Worm (Caenorhabditis elegans) whole organism, L1 larva: ENCODE data around the gene sdz-16.
A peak's percentile ranks its signal among the peaks of the same experiment; 100 is the strongest.

Experiments
- C04F5.9 ChIP-seq: sonication (generic microtip); optimal IDR thresholded peaks from 2 replicates; lab custom pipeline; 2016; ENCODE audit warnings: missing genetic modification characterization, missing compliant biosample characterization
- C16A3.4 ChIP-seq: fragments of 150-350 bp; optimal IDR thresholded peaks from 2 replicates; lab custom pipeline; 2014; ENCODE audit warnings: missing biosample characterization, missing genetic modification characterization
- alr-1 ChIP-seq: fragments of 200-800 bp; sonication (Bioruptor generic); optimal IDR thresholded peaks from 2 replicates; lab custom pipeline; 2018; ENCODE audit warnings: borderline replicate concordance, mild to moderate bottlenecking, missing genetic modification characterization, missing compliant biosample characterization
- aly-2 ChIP-seq: fragments of 150-350 bp; optimal IDR thresholded peaks from 2 replicates; lab custom pipeline; 2014; ENCODE audit warnings: missing biosample characterization, missing genetic modification characterization
- ceh-8 ChIP-seq: fragments of 200-800 bp; sonication (Bioruptor generic); optimal IDR thresholded peaks from 2 replicates; lab custom pipeline; 2018; ENCODE audit warnings: mild to moderate bottlenecking, missing genetic modification characterization, moderate library complexity, missing compliant biosample characterization
- ceh-90 ChIP-seq: sonication (generic microtip); optimal IDR thresholded peaks from 2 replicates; lab custom pipeline; 2016; ENCODE audit warnings: missing genetic modification characterization, missing compliant biosample characterization
- ces-1 ChIP-seq: fragments of 150-350 bp; optimal IDR thresholded peaks from 2 replicates; lab custom pipeline; 2014; ENCODE audit warnings: missing biosample characterization, missing genetic modification reagents, missing genetic modification characterization
- efl-1 ChIP-seq, 4 experiments: fragments of 150-350 bp; optimal IDR thresholded peaks in 3 of 4; peaks in 1 of 4; 1 replicate in 1 of 4; 2 replicates in 3 of 4; lab custom pipeline; 2014; ENCODE audit warnings: missing biosample characterization in 2 of 4, missing genetic modification characterization in 2 of 4, missing genetic modification reagents in 2 of 4
- egl-13 ChIP-seq: sonication (generic microtip); optimal IDR thresholded peaks from 2 replicates; lab custom pipeline; 2016; ENCODE audit warnings: missing genotype, missing genetic modification reagents, missing genetic modification characterization, missing compliant biosample characterization
- egl-27 ChIP-seq, 2 experiments: fragments of 150-350 bp in 1 of 2; sonication (generic microtip); optimal IDR thresholded peaks; 3 replicates each; lab custom pipeline; 2017 to 2018; ENCODE audit warnings: missing biosample characterization in 2 of 2, missing genetic modification characterization in 2 of 2, missing genetic modification reagents in 2 of 2
- elt-2 ChIP-seq: sonication (generic microtip); optimal IDR thresholded peaks from 2 replicates; lab custom pipeline; 2016; ENCODE audit warnings: missing genetic modification characterization, mild to moderate bottlenecking, inconsistent platforms, missing compliant biosample characterization, missing genetic modification reagents
- elt-3 ChIP-seq, 6 experiments: fragments of 150-350 bp in 1 of 6; sonication (generic microtip); optimal IDR thresholded peaks; 2 replicates each; lab custom pipeline; 2017 to 2018; ENCODE audit warnings: missing biosample characterization in 6 of 6, missing genetic modification characterization in 6 of 6, inconsistent platforms in 1 of 6
- irx-1 ChIP-seq: sonication (generic microtip); optimal IDR thresholded peaks from 2 replicates; lab custom pipeline; 2016; ENCODE audit warnings: missing genetic modification characterization, missing compliant biosample characterization
- lin-14 ChIP-seq: fragments of 200-800 bp; sonication (Bioruptor generic); optimal IDR thresholded peaks from 2 replicates; lab custom pipeline; 2018; ENCODE audit warnings: mild to moderate bottlenecking, missing genetic modification characterization, moderate library complexity, missing compliant biosample characterization
- lin-39 ChIP-seq: fragments of 150-350 bp; optimal IDR thresholded peaks from 2 replicates; lab custom pipeline; 2014; ENCODE audit warnings: missing biosample characterization, missing genetic modification reagents, missing genetic modification characterization
- lsy-2 ChIP-seq, 2 experiments: fragments of 150-350 bp; optimal IDR thresholded peaks; 2 replicates each; lab custom pipeline; 2014; ENCODE audit warnings: missing biosample characterization in 2 of 2, missing genetic modification characterization in 2 of 2
- mep-1 ChIP-seq: fragments of 150-350 bp; optimal IDR thresholded peaks from 2 replicates; lab custom pipeline; 2014; ENCODE audit warnings: missing biosample characterization, missing genetic modification characterization
- nhr-28 ChIP-seq: fragments of 150-350 bp; optimal IDR thresholded peaks from 2 replicates; lab custom pipeline; 2014; ENCODE audit warnings: missing biosample characterization, missing genetic modification characterization
- nhr-71 ChIP-seq: sonication (generic microtip); optimal IDR thresholded peaks from 2 replicates; lab custom pipeline; 2016; ENCODE audit warnings: mild to moderate bottlenecking, missing genetic modification characterization, moderate library complexity, missing compliant biosample characterization
- nhr-85 ChIP-seq: sonication (generic microtip); peaks from one replicate; lab custom pipeline; 2016; ENCODE audit warnings: missing genetic modification characterization, inconsistent platforms, missing compliant biosample characterization
- pag-3 ChIP-seq: sonication (generic microtip); optimal IDR thresholded peaks from 2 replicates; lab custom pipeline; 2017; ENCODE audit warnings: missing genetic modification characterization, mild to moderate bottlenecking, missing compliant biosample characterization, antibody characterized with exemption, borderline replicate concordance; ENCODE audit not compliant: insufficient read depth
- pax-3 ChIP-seq: fragments of 200-800 bp; sonication (Bioruptor generic); optimal IDR thresholded peaks from 2 replicates; lab custom pipeline; 2018; ENCODE audit warnings: mild to moderate bottlenecking, missing genetic modification characterization, moderate library complexity, missing compliant biosample characterization
- pqm-1 ChIP-seq: sonication (generic microtip); optimal IDR thresholded peaks from 3 replicates; lab custom pipeline; 2017; ENCODE audit warnings: missing biosample characterization, missing genetic modification characterization
- rnt-1 ChIP-seq: sonication (generic microtip); optimal IDR thresholded peaks from 2 replicates; lab custom pipeline; 2016; ENCODE audit warnings: mild to moderate bottlenecking, missing genetic modification characterization, moderate library complexity, missing compliant biosample characterization
- skn-1 ChIP-seq: fragments of 150-350 bp; optimal IDR thresholded peaks from 2 replicates; lab custom pipeline; 2014; ENCODE audit warnings: missing biosample characterization, missing genetic modification characterization
- snpc-4 ChIP-seq: fragments of 150-350 bp; optimal IDR thresholded peaks from 2 replicates; lab custom pipeline; 2014; ENCODE audit warnings: missing biosample characterization, missing genetic modification characterization
- swsn-7 ChIP-seq: sonication (generic microtip); optimal IDR thresholded peaks from 2 replicates; lab custom pipeline; 2016; ENCODE audit warnings: missing genetic modification characterization, missing compliant biosample characterization
- unc-130 ChIP-seq: fragments of 150-350 bp; optimal IDR thresholded peaks from 2 replicates; lab custom pipeline; 2017; ENCODE audit warnings: missing biosample characterization, missing genetic modification characterization, inconsistent platforms
- vab-15 ChIP-seq: sonication (generic microtip); optimal IDR thresholded peaks from 2 replicates; lab custom pipeline; 2017; ENCODE audit warnings: missing genotype, mild to moderate bottlenecking, missing genetic modification characterization, missing compliant biosample characterization
- zag-1 ChIP-seq: fragments of 150-350 bp; optimal IDR thresholded peaks from 2 replicates; lab custom pipeline; 2014; ENCODE audit warnings: missing biosample characterization, missing genetic modification characterization

Gene sdz-16

DNA sequence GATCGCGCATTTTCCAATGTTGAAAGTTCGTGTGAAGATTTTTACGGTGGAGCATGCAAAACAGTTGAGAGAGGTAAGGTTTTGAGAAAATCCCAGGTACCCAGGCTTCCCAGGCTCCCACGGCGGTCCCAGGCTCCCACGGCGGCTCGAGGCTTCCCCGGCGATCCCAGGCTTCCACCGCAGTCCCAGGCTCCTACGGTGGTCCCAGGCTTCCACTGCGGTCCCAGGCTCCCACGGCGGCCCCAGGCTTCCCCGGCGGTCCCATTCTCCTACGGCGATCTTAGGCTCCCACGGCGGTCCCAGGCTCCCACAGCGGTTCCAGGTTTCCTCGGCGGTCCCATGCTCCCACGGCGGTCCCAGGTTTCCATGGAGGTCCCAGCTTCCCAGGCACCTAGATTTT is 3.9 kb downstream of the sdz-16 start:
- TF ChIP-seq aly-2 (tag; lab: Kevin White, UChicago) (no peak), ceh-8 (GFP tag; lab: Kevin White, UChicago) (peak; percentile 47)

DNA sequence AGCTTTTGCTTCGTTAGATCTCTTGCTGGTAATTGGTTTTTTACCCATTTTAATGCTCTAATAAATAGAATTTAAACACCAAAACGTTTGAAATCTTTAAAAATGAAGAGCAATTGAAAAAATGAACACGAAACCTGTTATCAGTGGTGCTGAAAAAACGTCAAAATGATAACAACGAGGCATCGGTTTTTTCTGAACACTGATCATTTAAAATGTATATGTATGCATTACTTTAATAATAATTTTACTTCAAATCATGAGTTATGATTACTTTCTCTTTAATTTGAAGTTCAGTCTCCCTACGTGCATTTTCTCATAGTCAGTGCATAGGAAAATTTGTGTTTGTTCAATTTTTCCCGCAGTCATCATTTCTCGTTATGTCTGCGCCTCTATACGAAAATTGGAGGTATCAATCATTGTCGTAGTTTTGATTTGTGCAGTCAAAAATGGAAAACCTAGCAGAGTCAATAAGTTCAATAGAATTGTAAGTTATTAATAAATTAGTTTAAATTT is 5.3 kb downstream of the sdz-16 start, which contains the start of gene F31E9.3:
TSS of gene F31E9.3 (plus strand) at position 194 of the 513 bp plus-strand sequence.
- TF ChIP-seq lin-14 (GFP tag; lab: Kevin White, UChicago) (no peak), snpc-4 (no peak), elt-3 (tag; optimal IDR thresholded peaks at IDR 0.05; lab: Kevin White, UChicago) (no peak), elt-2 (peak; percentile 2), efl-1 (optimal IDR thresholded peaks at IDR 0.05; lab: Kevin White, UChicago) (no peak), efl-1 (GFP tag; optimal IDR thresholded peaks at IDR 0.05 in 1 of 2; lab: Kevin White, UChicago) (peak in 1 of 2 experiments; percentile 55)

DNA sequence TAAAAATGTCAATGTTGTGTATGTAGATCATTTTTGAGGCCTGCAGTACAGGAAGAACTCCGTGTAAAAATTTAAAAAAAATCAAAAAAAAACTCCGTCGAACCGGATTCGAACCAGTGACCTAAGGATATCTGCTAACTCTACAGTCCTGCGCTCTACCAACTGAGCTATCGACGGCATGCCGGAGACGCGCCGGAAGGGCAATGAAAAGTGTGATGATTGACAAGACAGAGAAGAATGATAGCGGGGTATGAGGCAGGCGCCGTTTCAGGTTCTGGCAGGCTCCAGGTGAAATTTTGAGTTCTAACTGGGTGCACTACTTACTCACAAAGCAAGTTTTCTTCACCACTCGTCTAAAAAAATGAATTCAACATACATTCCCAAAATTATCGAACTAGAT is 10.0 kb downstream of the sdz-16 start, which contains the start of gene srz-58:
TSS of gene srz-58 (plus strand) at position 362 of the 400 bp plus-strand sequence.
- TF ChIP-seq zag-1 (tag; lab: Kevin White, UChicago) (no peak), efl-1 (optimal IDR thresholded peaks at IDR 0.05; lab: Kevin White, UChicago) (no peak), efl-1 (GFP tag; optimal IDR thresholded peaks at IDR 0.05 in 1 of 2; lab: Kevin White, UChicago) (peak in 1 of 2 experiments; percentile 86), pqm-1 (no peak), C04F5.9 (no peak)

DNA sequence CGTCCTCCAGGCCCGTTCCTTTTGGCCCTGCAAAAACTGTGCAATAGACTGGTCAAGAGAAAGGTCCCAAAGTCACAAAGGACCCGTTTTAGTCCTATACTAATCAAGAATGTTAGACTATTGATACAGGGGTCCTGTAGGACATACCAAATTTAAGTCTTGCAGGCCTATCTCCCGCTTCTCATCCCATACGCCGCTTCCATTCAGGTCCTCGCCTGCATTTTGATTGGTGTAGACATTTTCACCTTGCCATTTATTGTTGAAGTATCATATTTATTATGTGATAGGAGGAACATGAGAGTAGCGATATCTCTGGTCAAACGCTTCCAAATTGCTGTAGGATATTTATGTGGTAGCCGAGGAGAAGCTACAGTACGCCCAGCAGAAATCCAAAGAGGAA is 10.5 kb downstream of the sdz-16 start:
- no peak for TF ChIP-seq swsn-7
- TF ChIP-seq egl-27 (tag; optimal IDR thresholded peaks at IDR 0.05; lab: Kevin White, UChicago) = no peak
- TF ChIP-seq nhr-71 (tag; lab: Kevin White, UChicago) = no peak
- TF ChIP-seq ceh-8 (GFP tag; lab: Kevin White, UChicago) = no peak
- no peak for TF ChIP-seq ces-1 (GFP tag; lab: Kevin White, UChicago)
- TF ChIP-seq lsy-2 (tag; optimal IDR thresholded peaks at IDR 0.05; lab: Kevin White, UChicago) = no peak
- TF ChIP-seq efl-1 (optimal IDR thresholded peaks at IDR 0.05; lab: Kevin White, UChicago) = no peak
- no peak for TF ChIP-seq efl-1 (GFP tag; optimal IDR thresholded peaks at IDR 0.05 in 1 of 2; lab: Kevin White, UChicago)
- TF ChIP-seq ceh-90 (tag; lab: Kevin White, UChicago) = no peak
- no peak for TF ChIP-seq unc-130 (tag; lab: Kevin White, UChicago)
- no peak for TF ChIP-seq vab-15
- TF ChIP-seq nhr-28 = no peak
- no peak for TF ChIP-seq lin-39 (tag; lab: Kevin White, UChicago)
- no peak for TF ChIP-seq pax-3 (tag; lab: Kevin White, UChicago)
- no peak for TF ChIP-seq C16A3.4 (tag; lab: Kevin White, UChicago)
- TF ChIP-seq mep-1 (tag; lab: Kevin White, UChicago) = no peak
- TF ChIP-seq skn-1 (tag; lab: Kevin White, UChicago) = no peak
- TF ChIP-seq alr-1 (tag; lab: Kevin White, UChicago) = no peak
- no peak for TF ChIP-seq rnt-1 (tag; lab: Kevin White, UChicago)

DNA sequence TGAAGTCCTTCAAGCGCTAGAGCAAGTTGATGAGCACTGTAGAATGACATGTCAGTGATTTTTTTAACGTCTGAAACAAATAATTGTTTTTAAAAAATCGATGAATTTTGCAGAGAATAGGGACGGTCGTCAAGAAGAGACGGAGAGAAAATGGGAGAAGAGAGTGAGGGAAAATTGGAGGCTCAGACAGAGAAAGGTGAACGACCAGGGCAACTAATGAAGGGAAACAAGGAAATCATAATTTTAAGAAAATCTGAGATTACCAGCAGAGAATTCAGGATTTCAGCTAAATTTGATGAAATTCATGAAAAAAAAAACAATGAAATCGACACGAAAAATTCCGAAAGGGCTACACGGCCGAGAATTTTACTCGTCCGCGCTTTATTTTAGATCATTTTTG is 12.7 kb downstream of the sdz-16 start, which contains the start of gene F31E9.6:
TSS of gene F31E9.6 (minus strand) at position 91 of the 400 bp plus-strand sequence.
- TF ChIP-seq pag-3 (tag; lab: Kevin White, UChicago) (no peak), efl-1 (optimal IDR thresholded peaks at IDR 0.05; lab: Kevin White, UChicago) (peak; percentile 9 to 46), efl-1 (GFP tag; optimal IDR thresholded peaks at IDR 0.05 in 1 of 2; lab: Kevin White, UChicago) (peak in 1 of 2 experiments; percentile 87)

DNA sequence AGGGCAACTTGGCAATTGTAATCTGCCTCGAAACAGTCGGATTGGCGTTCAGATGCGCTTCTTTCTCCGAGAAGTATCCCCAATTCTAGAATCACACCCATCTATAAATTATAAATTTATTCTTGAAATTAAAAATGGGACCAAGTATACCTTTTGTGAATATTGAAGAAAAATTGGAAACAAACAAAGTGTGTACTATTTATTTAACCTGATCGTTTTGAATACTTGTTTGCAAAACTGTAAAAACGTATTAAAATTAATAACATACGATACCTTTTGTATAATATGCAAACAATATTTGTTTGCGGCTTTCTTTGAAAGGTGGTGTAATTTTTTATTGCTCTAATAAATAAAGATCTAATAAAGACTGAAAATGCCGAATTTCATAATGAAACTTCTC is 15.4 kb downstream of the sdz-16 start, which contains the start of gene Y61B8B.3:
TSS of gene Y61B8B.3 (minus strand) at position 101 of the 400 bp plus-strand sequence.
- no peak for TF ChIP-seq irx-1 (tag; lab: Kevin White, UChicago)
- TF ChIP-seq nhr-85 (tag; lab: Kevin White, UChicago) = no peak
- no peak for TF ChIP-seq egl-13 (tag; lab: Kevin White, UChicago)
- TF ChIP-seq snpc-4 = no peak
- TF ChIP-seq, all 84 proteins: peak for 0
